Fruit fly (Drosophila melanogaster) whole organism, embryonic: ENCODE results near the gene Obp93a.
A peak's percentile ranks its signal among the peaks of the same experiment; 100 is the strongest.

ENCODE experiments used
- Abd-B ChIP-seq: fragments of 200-800 bp; sonication (Bioruptor generic); optimal IDR thresholded peaks from 2 replicates; lab custom pipeline; 2018; ENCODE audit warnings: missing biosample characterization, mild to moderate bottlenecking, missing genetic modification characterization, moderate library complexity
- Atf6 ChIP-seq: fragments of 200-800 bp; sonication (Bioruptor generic); IDR thresholded peaks from 2 replicates; pipeline ENCODE4 v1.3.6; 2022; ENCODE audit warnings: missing biosample characterization, missing genetic modification characterization
- Bteb2 ChIP-seq: fragments of 200-800 bp; sonication (Bioruptor generic); optimal IDR thresholded peaks from 2 replicates; lab custom pipeline; 2016; ENCODE audit warnings: missing biosample characterization, missing genetic modification characterization
- CG10321 ChIP-seq: fragments of 200-800 bp; sonication (Bioruptor generic); IDR thresholded peaks from 2 replicates; pipeline ENCODE4 v1.3.6; 2022; ENCODE audit warnings: missing biosample characterization, missing genetic modification characterization
- CG12071 ChIP-seq: fragments of 200-800 bp; sonication (Bioruptor generic); optimal IDR thresholded peaks from 3 replicates; lab custom pipeline; 2018; ENCODE audit warnings: missing biosample characterization, mild to moderate bottlenecking, missing genetic modification characterization
- CG14050 ChIP-seq: fragments of 200-800 bp; sonication (Bioruptor generic); IDR thresholded peaks from 3 replicates; pipeline ENCODE4 v1.3.6; 2022; ENCODE audit warnings: missing biosample characterization, missing genetic modification characterization
- CG14441 ChIP-seq: fragments of 200-800 bp; sonication (Bioruptor generic); IDR thresholded peaks from 2 replicates; pipeline ENCODE4 v1.3.6; 2022; ENCODE audit warnings: missing biosample characterization, missing genetic modification characterization
- CG15073 ChIP-seq: fragments of 200-800 bp; sonication (Bioruptor generic); optimal IDR thresholded peaks from 2 replicates; lab custom pipeline; 2016; ENCODE audit warnings: missing biosample characterization, missing genetic modification characterization
- CG17829 ChIP-seq: fragments of 200-800 bp; optimal IDR thresholded peaks from 2 replicates; lab custom pipeline; 2019; ENCODE audit warnings: missing biosample characterization, mild to moderate bottlenecking, missing genetic modification characterization, moderate library complexity
- CG18599 ChIP-seq: fragments of 200-800 bp; sonication (Bioruptor generic); optimal IDR thresholded peaks from 3 replicates; lab custom pipeline; 2017; ENCODE audit warnings: missing biosample characterization, missing genetic modification characterization, mild to moderate bottlenecking, moderate library complexity, missing genetic modification reagents
- CG34422 ChIP-seq: fragments of 200-800 bp; sonication (Bioruptor generic); IDR thresholded peaks from 3 replicates; pipeline ENCODE4 v1.3.6; 2022; ENCODE audit warnings: missing biosample characterization, missing genetic modification characterization
- CG3726 ChIP-seq: fragments of 200-800 bp; sonication (Bioruptor generic); IDR thresholded peaks from 3 replicates; pipeline ENCODE4, ENCODE4 v1.3.6; 2022; ENCODE audit warnings: missing biosample characterization, missing genetic modification characterization
- CG4617 ChIP-seq: fragments of 200-800 bp; sonication (Bioruptor generic); optimal IDR thresholded peaks from 3 replicates; lab custom pipeline; 2016; ENCODE audit warnings: missing biosample characterization, missing genetic modification characterization, borderline replicate concordance
- CG6791 ChIP-seq: fragments of 200-800 bp; sonication (Bioruptor generic); IDR thresholded peaks from 3 replicates; pipeline ENCODE4 v1.3.6; 2022; ENCODE audit warnings: missing biosample characterization, missing genetic modification characterization; ENCODE audit not compliant: partially characterized antibody
- CG7271 ChIP-seq: fragments of 200-800 bp; sonication (Bioruptor generic); optimal IDR thresholded peaks from 2 replicates; lab custom pipeline; 2018; ENCODE audit warnings: missing biosample characterization, mild to moderate bottlenecking, missing genetic modification characterization, moderate library complexity
- CG7928 ChIP-seq: fragments of 200-800 bp; sonication (Bioruptor generic); optimal IDR thresholded peaks from 2 replicates; lab custom pipeline; 2017; ENCODE audit warnings: missing biosample characterization, mild to moderate bottlenecking, missing genetic modification characterization
- CG8281 ChIP-seq: fragments of 200-800 bp; sonication (Bioruptor generic); optimal IDR thresholded peaks from 2 replicates; lab custom pipeline; 2018; ENCODE audit warnings: missing biosample characterization, mild to moderate bottlenecking, missing genetic modification characterization, moderate library complexity
- Dek ChIP-seq: fragments of 200-800 bp; sonication (Bioruptor generic); optimal IDR thresholded peaks from 3 replicates; lab custom pipeline; 2019; ENCODE audit warnings: missing biosample characterization, mild to moderate bottlenecking, missing genetic modification characterization, moderate library complexity
- ERR ChIP-seq: fragments of 200-800 bp; sonication (Bioruptor generic); optimal IDR thresholded peaks from 2 replicates; lab custom pipeline; 2016; ENCODE audit warnings: missing biosample characterization, missing genetic modification characterization
- Ets65A ChIP-seq: fragments of 200-800 bp; sonication (Bioruptor generic); peaks from one replicate; lab custom pipeline; 2016; ENCODE audit warnings: missing biosample characterization, missing genetic modification characterization
- H15 ChIP-seq: fragments of 200-800 bp; sonication (Bioruptor generic); IDR thresholded peaks from 3 replicates; pipeline ENCODE4 v1.3.6; 2022; ENCODE audit warnings: missing biosample characterization, missing genetic modification characterization
- HLH3B ChIP-seq: fragments of 200-800 bp; sonication (Bioruptor generic); IDR thresholded peaks from 2 replicates; pipeline ENCODE4 v1.3.6; 2022; ENCODE audit warnings: missing biosample characterization, missing genetic modification characterization
- HLH54F ChIP-seq: fragments of 200-800 bp; sonication (Bioruptor generic); optimal IDR thresholded peaks from 3 replicates; lab custom pipeline; 2016; ENCODE audit warnings: missing biosample characterization, missing genetic modification characterization
- Hr51 ChIP-seq, 2 experiments: fragments of 200-800 bp; sonication (Bioruptor generic); optimal IDR thresholded peaks; 2 replicates in 1 of 2; 3 replicates in 1 of 2; lab custom pipeline; 2016 to 2018; ENCODE audit warnings: missing biosample characterization in 2 of 2, missing genetic modification characterization in 2 of 2, mild to moderate bottlenecking in 1 of 2, moderate library complexity in 1 of 2
- Max ChIP-seq: fragments of 200-800 bp; sonication (Bioruptor generic); optimal IDR thresholded peaks from 2 replicates; lab custom pipeline; 2016; ENCODE audit warnings: missing biosample characterization, mild to moderate bottlenecking, missing genetic modification characterization
- Oaz ChIP-seq: fragments of 200-800 bp; sonication (Bioruptor generic); IDR thresholded peaks from 2 replicates; pipeline ENCODE4 v1.3.6; 2022; ENCODE audit warnings: missing biosample characterization, missing genetic modification characterization
- Xbp1 ChIP-seq: fragments of 200-800 bp; sonication (Bioruptor generic); optimal IDR thresholded peaks from 3 replicates; lab custom pipeline; 2016; ENCODE audit warnings: missing biosample characterization, mild to moderate bottlenecking, missing genetic modification characterization
- abd-A ChIP-seq: fragments of 200-800 bp; sonication (Bioruptor generic); optimal IDR thresholded peaks from 3 replicates; lab custom pipeline; 2019; ENCODE audit warnings: missing biosample characterization, mild to moderate bottlenecking, missing genetic modification characterization, moderate library complexity
- amos ChIP-seq: fragments of 200-800 bp; sonication (Bioruptor generic); IDR thresholded peaks from 2 replicates; pipeline ENCODE4 v1.3.6; 2022; ENCODE audit warnings: missing biosample characterization, missing genetic modification characterization; ENCODE audit not compliant: partially characterized antibody
- aop ChIP-seq: fragments of 200-800 bp; sonication (Bioruptor generic); IDR thresholded peaks from 2 replicates; pipeline ENCODE4 v1.3.6; 2022; ENCODE audit warnings: missing biosample characterization, missing genetic modification characterization
- ase ChIP-seq: fragments of 200-800 bp; sonication (Bioruptor generic); IDR thresholded peaks from 3 replicates; pipeline ENCODE4 v1.3.6; 2022; ENCODE audit warnings: missing biosample characterization, missing genetic modification characterization
- bowl ChIP-seq: fragments of 200-800 bp; sonication (Bioruptor generic); IDR thresholded peaks from 2 replicates; pipeline ENCODE4 v1.3.6; 2022; ENCODE audit warnings: missing biosample characterization, missing genetic modification characterization
- br ChIP-seq: fragments of >200 bp; optimal IDR thresholded peaks from 2 replicates; lab custom pipeline; 2017
- cas ChIP-seq: fragments of 200-800 bp; sonication (Bioruptor generic); IDR thresholded peaks from 2 replicates; pipeline ENCODE4 v1.3.6; 2022; ENCODE audit warnings: missing biosample characterization, missing genetic modification characterization
- chn ChIP-seq: fragments of 200-800 bp; sonication (Bioruptor generic); optimal IDR thresholded peaks from 2 replicates; lab custom pipeline; 2016; ENCODE audit warnings: missing biosample characterization, missing genetic modification characterization
- dm ChIP-seq: fragments of 200-800 bp; sonication (Bioruptor generic); optimal IDR thresholded peaks from 3 replicates; lab custom pipeline; 2016; ENCODE audit warnings: missing biosample characterization, missing genetic modification characterization
- esg ChIP-seq: fragments of 200-800 bp; sonication (Bioruptor generic); conservative IDR thresholded peaks from 2 replicates; pipeline ENCODE4 v1.3.6; 2022; ENCODE audit warnings: missing biosample characterization, missing genetic modification characterization
- fru ChIP-seq: fragments of >200 bp; optimal IDR thresholded peaks from 2 replicates; lab custom pipeline; 2017
- ftz-f1 ChIP-seq: fragments of 200-800 bp; sonication (Bioruptor generic); optimal IDR thresholded peaks from 2 replicates; lab custom pipeline; 2016; ENCODE audit warnings: missing biosample characterization, missing genetic modification characterization
- gce ChIP-seq: fragments of 200-800 bp; sonication (Bioruptor generic); IDR thresholded peaks from 3 replicates; pipeline ENCODE4 v1.3.6; 2022; ENCODE audit warnings: missing biosample characterization, missing genetic modification characterization
- her ChIP-seq: fragments of 200-800 bp; sonication (Bioruptor generic); optimal IDR thresholded peaks from 2 replicates; lab custom pipeline; 2016; ENCODE audit warnings: missing biosample characterization, missing genetic modification characterization
- jumu ChIP-seq: fragments of 200-800 bp; sonication (Bioruptor generic); optimal IDR thresholded peaks from 3 replicates; lab custom pipeline; 2016; ENCODE audit warnings: missing biosample characterization, missing genetic modification characterization
- lov ChIP-seq, 2 experiments: fragments of 200-800 bp in 1 of 2; fragments of >200 bp in 1 of 2; sonication (Bioruptor generic) in 1 of 2; IDR thresholded peaks in 1 of 2; optimal IDR thresholded peaks in 1 of 2; 2 replicates in 1 of 2; 3 replicates in 1 of 2; pipeline versions ENCODE4 v1.3.6 to Lab custom; 2017 to 2022; ENCODE audit warnings: missing biosample characterization in 1 of 2, missing genetic modification characterization in 1 of 2
- mam ChIP-seq: fragments of 200-800 bp; sonication (Bioruptor generic); optimal IDR thresholded peaks from 3 replicates; lab custom pipeline; 2016; ENCODE audit warnings: missing biosample characterization, missing genetic modification characterization
- mirr ChIP-seq: fragments of 200-800 bp; sonication (Bioruptor generic); optimal IDR thresholded peaks from 3 replicates; lab custom pipeline; 2018; ENCODE audit warnings: missing biosample characterization, mild to moderate bottlenecking, missing genetic modification characterization
- pb ChIP-seq: fragments of 200-800 bp; sonication (Bioruptor generic); optimal IDR thresholded peaks from 3 replicates; lab custom pipeline; 2016; ENCODE audit warnings: missing biosample characterization, missing genetic modification characterization
- psq ChIP-seq: fragments of 200-800 bp; sonication (Bioruptor generic); optimal IDR thresholded peaks from 2 replicates; lab custom pipeline; 2017; ENCODE audit warnings: missing biosample characterization, missing genetic modification characterization
- stc ChIP-seq: fragments of 200-800 bp; sonication (Bioruptor generic); IDR thresholded peaks from 2 replicates; pipeline ENCODE4 v1.3.6; 2022; ENCODE audit warnings: missing biosample characterization, missing genetic modification characterization
- tgo ChIP-seq: fragments of 200-800 bp; sonication (Bioruptor generic); IDR thresholded peaks from 3 replicates; pipeline ENCODE4 v1.3.6; 2022; ENCODE audit warnings: missing biosample characterization, missing genetic modification characterization
- ttk ChIP-seq: fragments of 200-800 bp; sonication (Bioruptor generic); IDR thresholded peaks from 2 replicates; pipeline ENCODE4 v2.1.2; 2022; ENCODE audit warnings: missing biosample characterization, missing genetic modification characterization
- wek ChIP-seq: fragments of 200-800 bp; sonication (Bioruptor generic); optimal IDR thresholded peaks from 3 replicates; lab custom pipeline; 2018; ENCODE audit warnings: missing biosample characterization, mild to moderate bottlenecking, missing genetic modification characterization, moderate library complexity
- z ChIP-seq: fragments of 200-800 bp; sonication (Bioruptor generic); IDR thresholded peaks from 3 replicates; pipeline ENCODE4 v1.3.6; 2022; ENCODE audit warnings: missing biosample characterization, missing genetic modification characterization

Gene Obp93a

DNA sequence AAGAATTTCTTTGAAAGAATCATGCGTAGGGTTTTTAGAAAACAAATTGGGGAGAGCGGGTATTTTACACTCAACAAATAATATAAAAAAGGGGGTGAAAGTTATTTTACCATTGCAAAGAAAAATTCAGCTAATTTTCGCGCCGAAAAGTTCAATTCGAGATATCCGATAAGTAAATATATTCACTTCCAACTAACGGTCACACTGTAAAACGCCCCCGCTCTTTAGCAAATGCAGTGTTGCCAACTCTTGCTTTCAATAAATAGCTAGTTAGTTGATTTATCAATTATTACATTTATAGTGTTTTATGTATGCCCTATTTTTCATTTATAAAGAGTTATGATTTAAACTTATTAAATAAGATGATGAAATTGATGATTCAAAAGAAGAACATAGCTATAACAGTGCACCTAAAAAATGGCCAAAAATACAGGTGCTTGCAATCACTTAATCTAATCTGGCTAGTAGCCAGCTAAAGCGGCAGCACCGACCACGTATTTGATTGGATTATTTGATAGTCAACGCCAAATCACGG lies 8.8 kb upstream of the Obp93a start, which contains the start of gene meigo (continued):
- peak; percentile 49 for TF ChIP-seq CG14441
- no peak for TF ChIP-seq CG7271
- TF ChIP-seq CG17829 (tag; lab: Kevin White, UChicago), result peak; percentile 85
- TF ChIP-seq Atf6, result no peak
- TF ChIP-seq aop (GFP tag; lab: Robert Waterston, UW), result no peak
- peak; percentile 10 for TF ChIP-seq mirr (GFP tag; lab: Kevin White, UChicago)
- peak; percentile 0 for TF ChIP-seq ftz-f1
- peak; percentile 95 for TF ChIP-seq Xbp1 (GFP tag; lab: Kevin White, UChicago)
- TF ChIP-seq HLH3B (GFP tag; lab: Robert Waterston, UW), result peak; percentile 47; the same call in 1 of the 2 replicates
- TF ChIP-seq CG18599, result no peak
- peak; percentile 36 for TF ChIP-seq pb
- TF ChIP-seq CG15073 (GFP tag; lab: Kevin White, UChicago), result no peak
- TF ChIP-seq CG7928, result no peak
- no peak for TF ChIP-seq CG3726 (GFP tag; lab: Robert Waterston, UW)
- TF ChIP-seq dm (GFP tag; lab: Kevin White, UChicago), result peak; percentile 32
- no peak for TF ChIP-seq abd-A (tag; lab: Kevin White, UChicago)
- no peak for TF ChIP-seq psq (GFP tag; lab: Kevin White, UChicago)
- TF ChIP-seq jumu (GFP tag; lab: Kevin White, UChicago), result peak; percentile 40
- TF ChIP-seq CG10321 (GFP tag; lab: Robert Waterston, UW), result no peak
- TF ChIP-seq Bteb2 (GFP tag; lab: Kevin White, UChicago), result peak; percentile 35
- TF ChIP-seq CG6791 (GFP tag; lab: Robert Waterston, UW), result no peak
- no peak for TF ChIP-seq lov (optimal IDR thresholded peaks at IDR 0.05; lab: Kevin White, UChicago)
- TF ChIP-seq lov (GFP tag; IDR thresholded peaks at IDR 0.05; lab: Robert Waterston, UW), result no peak
- TF ChIP-seq esg (GFP tag; lab: Robert Waterston, UW), result peak; percentile 62
- TF ChIP-seq ase, result no peak
- TF ChIP-seq mam (GFP tag; lab: Kevin White, UChicago), result peak; percentile 67
- peak; percentile 30 for TF ChIP-seq CG8281 (tag; lab: Kevin White, UChicago)
- TF ChIP-seq CG4617 (GFP tag; lab: Kevin White, UChicago), result peak; percentile 68
- TF ChIP-seq H15, result no peak
- peak; percentile 94 for TF ChIP-seq Ets65A (GFP tag; lab: Kevin White, UChicago)
- peak; percentile 74 for TF ChIP-seq Dek (tag; lab: Kevin White, UChicago)
- peak; percentile 66 for TF ChIP-seq tgo (GFP tag; lab: Robert Waterston, UW)
- peak; percentile 37 for TF ChIP-seq ERR (GFP tag; lab: Kevin White, UChicago)
- no peak for TF ChIP-seq ttk (GFP tag; lab: Robert Waterston, UW)
- TF ChIP-seq chn (GFP tag; lab: Kevin White, UChicago), result peak; percentile 51
- TF ChIP-seq CG34422 (GFP tag; lab: Robert Waterston, UW), result no peak; the same call in 2 of the 3 replicates
- TF ChIP-seq fru (lab: Kevin White, UChicago), result no peak
- TF ChIP-seq gce (GFP tag; lab: Robert Waterston, UW), result no peak
- peak; percentile 43; the same call in 1 of the 3 replicates for TF ChIP-seq CG14050 (GFP tag; lab: Robert Waterston, UW)
- TF ChIP-seq Hr51 (GFP tag; optimal IDR thresholded peaks at IDR 0.05; lab: Kevin White, UChicago), result peak in 1 of 2 experiments; percentile 52
- TF ChIP-seq stc (GFP tag; lab: Robert Waterston, UW), result no peak
- no peak for TF ChIP-seq her
- TF ChIP-seq Max (GFP tag; lab: Kevin White, UChicago), result peak; percentile 70
- peak; percentile 73 for TF ChIP-seq HLH54F
- no peak for TF ChIP-seq Oaz (GFP tag; lab: Robert Waterston, UW)
- TF ChIP-seq wek (GFP tag; lab: Kevin White, UChicago), result no peak
- 0 out of 2 replicates have a peak, but pooled peaks have one; percentile 44 for TF ChIP-seq cas (GFP tag; lab: Robert Waterston, UW)
- peak; percentile 7; the same call in 1 of the 2 replicates for TF ChIP-seq amos
- no peak for TF ChIP-seq z (GFP tag; lab: Robert Waterston, UW)
- TF ChIP-seq CG12071 (GFP tag; lab: Kevin White, UChicago), result no peak
- no peak for TF ChIP-seq bowl (GFP tag; lab: Robert Waterston, UW)
- peak; percentile 90 for TF ChIP-seq Abd-B (GFP tag; lab: Kevin White, UChicago)
- no peak for TF ChIP-seq br (lab: Kevin White, UChicago)
